Fruit fly (Drosophila melanogaster) whole organism, embryonic: ENCODE measurements around the gene CG14273.

Experiments
- Ada2b ChIP-seq: fragments of 200-800 bp; sonication (Bioruptor generic); IDR thresholded peaks from 2 replicates; pipeline ENCODE4 v1.3.6; 2022; ENCODE audit warnings: missing biosample characterization, missing genetic modification characterization
- Asciz ChIP-seq: fragments of 200-800 bp; sonication (Bioruptor generic); optimal IDR thresholded peaks from 2 replicates; lab custom pipeline; 2017; ENCODE audit warnings: missing biosample characterization, mild to moderate bottlenecking, missing genetic modification characterization, missing genetic modification reagents
- Atf3 ChIP-seq: fragments of 200-800 bp; sonication (Bioruptor generic); optimal IDR thresholded peaks from 3 replicates; lab custom pipeline; 2016; ENCODE audit warnings: missing biosample characterization, missing genetic modification characterization
- Bgb ChIP-seq: fragments of 200-800 bp; sonication (Bioruptor generic); IDR thresholded peaks from 2 replicates; pipeline ENCODE4 v1.3.6; 2022; ENCODE audit warnings: missing biosample characterization, missing genetic modification characterization; ENCODE audit not compliant: partially characterized antibody
- CG11085 ChIP-seq: fragments of 200-800 bp; sonication (Bioruptor generic); IDR thresholded peaks from 2 replicates; pipeline ENCODE4 v1.3.6; 2022; ENCODE audit warnings: missing biosample characterization, missing genetic modification characterization
- CG11504 ChIP-seq: fragments of 200-800 bp; sonication (Bioruptor generic); optimal IDR thresholded peaks from 3 replicates; lab custom pipeline; 2019; ENCODE audit warnings: missing biosample characterization, mild to moderate bottlenecking, missing genetic modification characterization, moderate library complexity
- CG11695 ChIP-seq: fragments of 200-800 bp; sonication (Bioruptor generic); IDR thresholded peaks from 3 replicates; pipeline ENCODE4 v1.3.6; 2022; ENCODE audit warnings: missing biosample characterization, missing genetic modification characterization
- CG12071 ChIP-seq: fragments of 200-800 bp; sonication (Bioruptor generic); optimal IDR thresholded peaks from 3 replicates; lab custom pipeline; 2018; ENCODE audit warnings: missing biosample characterization, mild to moderate bottlenecking, missing genetic modification characterization
- CG12219 ChIP-seq: fragments of 200-800 bp; sonication (Bioruptor generic); optimal IDR thresholded peaks from 3 replicates; lab custom pipeline; 2018; ENCODE audit warnings: missing biosample characterization, mild to moderate bottlenecking, missing genetic modification characterization
- CG13894 ChIP-seq: fragments of 200-800 bp; sonication (Bioruptor generic); optimal IDR thresholded peaks from 3 replicates; lab custom pipeline; 2018; ENCODE audit warnings: missing biosample characterization, mild to moderate bottlenecking, missing genetic modification characterization, moderate library complexity
- CG14441 ChIP-seq: fragments of 200-800 bp; sonication (Bioruptor generic); IDR thresholded peaks from 2 replicates; pipeline ENCODE4 v1.3.6; 2022; ENCODE audit warnings: missing biosample characterization, missing genetic modification characterization
- CG14965 ChIP-seq: fragments of 200-800 bp; sonication (Bioruptor generic); optimal IDR thresholded peaks from 2 replicates; lab custom pipeline; 2016; ENCODE audit warnings: missing biosample characterization, missing genetic modification characterization, borderline replicate concordance
- CG17568 ChIP-seq: fragments of 200-800 bp; sonication (Bioruptor generic); optimal IDR thresholded peaks from 2 replicates; lab custom pipeline; 2018; ENCODE audit warnings: missing biosample characterization, mild to moderate bottlenecking, missing genetic modification characterization, moderate library complexity
- CG1792 ChIP-seq: fragments of 200-800 bp; sonication (Bioruptor generic); optimal IDR thresholded peaks from 2 replicates; lab custom pipeline; 2016; ENCODE audit warnings: missing biosample characterization, missing genetic modification characterization
- CG1832 ChIP-seq: fragments of 200-800 bp; sonication (Bioruptor generic); optimal IDR thresholded peaks from 2 replicates; lab custom pipeline; 2017; ENCODE audit warnings: missing biosample characterization, mild to moderate bottlenecking, missing genetic modification characterization, inconsistent platforms
- CG2875 ChIP-seq: fragments of 200-800 bp; sonication (Bioruptor generic); optimal IDR thresholded peaks from 2 replicates; lab custom pipeline; 2017; ENCODE audit warnings: missing biosample characterization, mild to moderate bottlenecking, missing genetic modification characterization, missing genetic modification reagents
- CG31365 ChIP-seq: fragments of 200-800 bp; sonication (Bioruptor generic); optimal IDR thresholded peaks from 2 replicates; lab custom pipeline; 2018; ENCODE audit warnings: missing biosample characterization, mild to moderate bottlenecking, missing genetic modification characterization
- CG34376 ChIP-seq: fragments of 200-800 bp; sonication (Bioruptor generic); optimal IDR thresholded peaks from 2 replicates; lab custom pipeline; 2018; ENCODE audit warnings: missing biosample characterization, mild to moderate bottlenecking, missing genetic modification characterization
- CG34422 ChIP-seq: fragments of 200-800 bp; sonication (Bioruptor generic); IDR thresholded peaks from 3 replicates; pipeline ENCODE4 v1.3.6; 2022; ENCODE audit warnings: missing biosample characterization, missing genetic modification characterization
- CG3726 ChIP-seq: fragments of 200-800 bp; sonication (Bioruptor generic); IDR thresholded peaks from 3 replicates; pipeline ENCODE4, ENCODE4 v1.3.6; 2022; ENCODE audit warnings: missing biosample characterization, missing genetic modification characterization
- CG43689 ChIP-seq: fragments of 200-800 bp; sonication (Bioruptor generic); IDR thresholded peaks from 2 replicates; pipeline ENCODE4 v1.3.6; 2022; ENCODE audit warnings: missing biosample characterization, missing genetic modification characterization
- CG7372 ChIP-seq: fragments of 200-800 bp; sonication (Bioruptor generic); IDR thresholded peaks from 2 replicates; pipeline ENCODE4 v1.3.6; 2022; ENCODE audit warnings: missing biosample characterization, missing genetic modification characterization
- CG7963 ChIP-seq: fragments of 200-800 bp; sonication (Bioruptor generic); IDR thresholded peaks from 3 replicates; pipeline ENCODE4 v1.3.6; 2022; ENCODE audit warnings: missing biosample characterization, missing genetic modification characterization; ENCODE audit not compliant: partially characterized antibody
- CG8944 ChIP-seq: fragments of 200-800 bp; sonication (Bioruptor generic); optimal IDR thresholded peaks from 3 replicates; lab custom pipeline; 2016; ENCODE audit warnings: missing biosample characterization, missing genetic modification characterization
- GATAe ChIP-seq: fragments of 200-800 bp; sonication (Bioruptor generic); conservative IDR thresholded peaks from 2 replicates; pipeline ENCODE4 v1.3.6; 2022; ENCODE audit warnings: missing biosample characterization, missing genetic modification characterization
- Gsc ChIP-seq: fragments of 200-800 bp; sonication (Bioruptor generic); IDR thresholded peaks from 2 replicates; pipeline ENCODE4 v1.3.6; 2022; ENCODE audit warnings: missing biosample characterization, missing genetic modification characterization
- HHEX ChIP-seq: fragments of 200-800 bp; sonication (Bioruptor generic); optimal IDR thresholded peaks from 3 replicates; lab custom pipeline; 2017; ENCODE audit warnings: missing biosample characterization, mild to moderate bottlenecking, missing genetic modification characterization, missing genetic modification reagents
- HLHmδ ChIP-seq: fragments of 200-800 bp; sonication (Bioruptor generic); optimal IDR thresholded peaks from 2 replicates; lab custom pipeline; 2018; ENCODE audit warnings: missing biosample characterization, mild to moderate bottlenecking, missing genetic modification characterization, moderate library complexity
- Hsf ChIP-seq: fragments of 200-800 bp; sonication (Bioruptor generic); optimal IDR thresholded peaks from 3 replicates; lab custom pipeline; 2016; ENCODE audit warnings: missing biosample characterization, missing genetic modification characterization
- Jarid2 ChIP-seq: fragments of 200-800 bp; sonication (Bioruptor generic); optimal IDR thresholded peaks from 3 replicates; lab custom pipeline; 2017; ENCODE audit warnings: mild to moderate bottlenecking, missing biosample characterization, missing genetic modification reagents, missing genetic modification characterization
- Mad ChIP-seq: fragments of 200-800 bp; sonication (Bioruptor generic); optimal IDR thresholded peaks from 2 replicates; lab custom pipeline; 2016; ENCODE audit warnings: missing biosample characterization, missing genetic modification characterization
- Meics ChIP-seq: fragments of 200-800 bp; sonication (Bioruptor generic); optimal IDR thresholded peaks from 2 replicates; lab custom pipeline; 2017; ENCODE audit warnings: missing biosample characterization, mild to moderate bottlenecking, missing genetic modification characterization
- Myb ChIP-seq: fragments of 200-800 bp; sonication (Bioruptor generic); optimal IDR thresholded peaks from 2 replicates; lab custom pipeline; 2016; ENCODE audit warnings: missing biosample characterization, missing genetic modification characterization
- Nf-YB ChIP-seq: fragments of 200-800 bp; sonication (Bioruptor generic); optimal IDR thresholded peaks from 3 replicates; lab custom pipeline; 2019; ENCODE audit warnings: missing biosample characterization, mild to moderate bottlenecking, missing genetic modification characterization, moderate library complexity
- Nf-YC ChIP-seq: fragments of 200-800 bp; optimal IDR thresholded peaks from 3 replicates; lab custom pipeline; 2019; ENCODE audit warnings: missing biosample characterization, mild to moderate bottlenecking, missing genetic modification characterization, moderate library complexity
- Rx ChIP-seq: fragments of 200-800 bp; sonication (Bioruptor generic); IDR thresholded peaks from 2 replicates; pipeline ENCODE4 v1.3.6; 2022; ENCODE audit warnings: missing biosample characterization, missing genetic modification characterization
- br ChIP-seq: fragments of >200 bp; optimal IDR thresholded peaks from 2 replicates; lab custom pipeline; 2017
- cad ChIP-seq: fragments of >200 bp; optimal IDR thresholded peaks from 2 replicates; lab custom pipeline; 2017; ENCODE audit warnings: missing biosample characterization, missing genetic modification characterization
- dati ChIP-seq: fragments of 200-800 bp; sonication (Bioruptor generic); IDR thresholded peaks from 2 replicates; pipeline ENCODE4 v1.3.6; 2022; ENCODE audit warnings: missing biosample characterization, missing genetic modification characterization
- dimm ChIP-seq: fragments of 200-800 bp; sonication (Bioruptor generic); IDR thresholded peaks from 2 replicates; pipeline ENCODE4 v1.3.6; 2022; ENCODE audit warnings: missing biosample characterization, missing genetic modification characterization
- fd64A ChIP-seq: fragments of 200-800 bp; sonication (Bioruptor generic); optimal IDR thresholded peaks from 3 replicates; lab custom pipeline; 2018; ENCODE audit warnings: missing biosample characterization, mild to moderate bottlenecking, missing genetic modification characterization
- gcm ChIP-seq: fragments of 200-800 bp; sonication (Bioruptor generic); optimal IDR thresholded peaks from 2 replicates; lab custom pipeline; 2019; ENCODE audit warnings: missing biosample characterization, mild to moderate bottlenecking, missing genetic modification characterization, moderate library complexity
- hth ChIP-seq: fragments of >200 bp; optimal IDR thresholded peaks from 2 replicates; lab custom pipeline; 2017; ENCODE audit warnings: inconsistent platforms
- klu ChIP-seq: fragments of 200-800 bp; sonication (Bioruptor generic); IDR thresholded peaks from 2 replicates; pipeline ENCODE4 v1.3.6; 2022; ENCODE audit warnings: missing biosample characterization, missing genetic modification characterization
- lov ChIP-seq, 2 experiments: fragments of 200-800 bp in 1 of 2; fragments of >200 bp in 1 of 2; sonication (Bioruptor generic) in 1 of 2; IDR thresholded peaks in 1 of 2; optimal IDR thresholded peaks in 1 of 2; 2 replicates in 1 of 2; 3 replicates in 1 of 2; pipeline versions ENCODE4 v1.3.6 to Lab custom; 2017 to 2022; ENCODE audit warnings: missing biosample characterization in 1 of 2, missing genetic modification characterization in 1 of 2
- mirr ChIP-seq: fragments of 200-800 bp; sonication (Bioruptor generic); optimal IDR thresholded peaks from 3 replicates; lab custom pipeline; 2018; ENCODE audit warnings: missing biosample characterization, mild to moderate bottlenecking, missing genetic modification characterization
- sisA ChIP-seq: fragments of 200-800 bp; sonication (Bioruptor generic); IDR thresholded peaks from 2 replicates; pipeline ENCODE4 v1.3.6; 2022; ENCODE audit warnings: missing biosample characterization, missing genetic modification characterization
- slp2 ChIP-seq: fragments of 200-800 bp; sonication (Bioruptor generic); optimal IDR thresholded peaks from 2 replicates; lab custom pipeline; 2016; ENCODE audit warnings: missing biosample characterization, missing genetic modification characterization
- tgo ChIP-seq: fragments of 200-800 bp; sonication (Bioruptor generic); IDR thresholded peaks from 3 replicates; pipeline ENCODE4 v1.3.6; 2022; ENCODE audit warnings: missing biosample characterization, missing genetic modification characterization
- unc-4 ChIP-seq: fragments of 200-800 bp; sonication (Bioruptor generic); IDR thresholded peaks from 2 replicates; pipeline ENCODE4 v1.3.6; 2022; ENCODE audit warnings: missing biosample characterization, missing genetic modification characterization; ENCODE audit not compliant: partially characterized antibody

Gene CG14273

dm6 chr2L:8384108-8384601, 41.7 kb downstream of the CG14273 start, which contains the start of the genes Dad1 and CG13384 (continued):
- TF ChIP-seq Bgb (GFP tag; lab: Robert Waterston, UW): peak; percentile 47; the same call in 1 of the 2 replicates
- TF ChIP-seq Nf-YC: peak; percentile 91
- peak; percentile 66 for TF ChIP-seq CG2875 (GFP tag; lab: Kevin White, UChicago)
- peak; percentile 52 for TF ChIP-seq mirr
- peak; percentile 47 for TF ChIP-seq Gsc (GFP tag; lab: Robert Waterston, UW)
- TF ChIP-seq CG17568: peak; percentile 76
- TF ChIP-seq Atf3 (GFP tag; lab: Kevin White, UChicago): peak; percentile 16
- TF ChIP-seq Nf-YB (GFP tag; lab: Kevin White, UChicago): peak; percentile 81
- TF ChIP-seq Hsf (GFP tag; lab: Kevin White, UChicago): peak; percentile 90
- peak; percentile 96 for TF ChIP-seq CG13894 (tag; lab: Kevin White, UChicago)
- TF ChIP-seq dati (GFP tag; lab: Robert Waterston, UW): no peak
- no peak for TF ChIP-seq CG1792
- TF ChIP-seq Ada2b (GFP tag; lab: Robert Waterston, UW): peak; percentile 83
- TF ChIP-seq CG7963 (GFP tag; lab: Robert Waterston, UW): no peak
- no peak for TF ChIP-seq HLHmδ (GFP tag; lab: Kevin White, UChicago)
- TF ChIP-seq cad (GFP tag; lab: Kevin White, UChicago): no peak
- TF ChIP-seq Meics (GFP tag; lab: Kevin White, UChicago): peak; percentile 95
- no peak for TF ChIP-seq slp2 (GFP tag; lab: Kevin White, UChicago)
- peak; percentile 28 for TF ChIP-seq Myb
- TF ChIP-seq gcm (GFP tag; lab: Kevin White, UChicago): peak; percentile 93
- TF ChIP-seq CG1832 (GFP tag; lab: Kevin White, UChicago): no peak
- TF ChIP-seq br (lab: Kevin White, UChicago): no peak
- TF ChIP-seq CG12071: peak; percentile 10
- peak; percentile 88 for TF ChIP-seq sisA (GFP tag; lab: Robert Waterston, UW)
- TF ChIP-seq hth (lab: Kevin White, UChicago): no peak
- peak; percentile 74; the same call in 2 of the 3 replicates for TF ChIP-seq CG3726 (GFP tag; lab: Robert Waterston, UW)
- TF ChIP-seq CG7372 (GFP tag; lab: Robert Waterston, UW): peak; percentile 91
- TF ChIP-seq CG8944 (GFP tag; lab: Kevin White, UChicago): peak; percentile 39
- peak; percentile 58 for TF ChIP-seq dimm (GFP tag; lab: Robert Waterston, UW)
- peak; percentile 67 for TF ChIP-seq Mad
- TF ChIP-seq fd64A (GFP tag; lab: Kevin White, UChicago): no peak
- TF ChIP-seq CG11085: peak; percentile 91
- no peak for TF ChIP-seq CG14965
- peak; percentile 72 for TF ChIP-seq CG43689
- peak; percentile 58 for TF ChIP-seq Rx (GFP tag; lab: Robert Waterston, UW)
- TF ChIP-seq klu (GFP tag; lab: Robert Waterston, UW): peak; percentile 89
- peak; percentile 87 for TF ChIP-seq CG14441 (GFP tag; lab: Robert Waterston, UW)
- peak; percentile 86 for TF ChIP-seq GATAe (GFP tag; lab: Robert Waterston, UW)
- peak; percentile 80 for TF ChIP-seq Asciz
- peak; percentile 69 for TF ChIP-seq Jarid2 (GFP tag; lab: Kevin White, UChicago)
- peak; percentile 57 for TF ChIP-seq CG12219 (GFP tag; lab: Kevin White, UChicago)
- no peak for TF ChIP-seq lov (optimal IDR thresholded peaks at IDR 0.05; lab: Kevin White, UChicago)
- TF ChIP-seq lov (GFP tag; IDR thresholded peaks at IDR 0.05; lab: Robert Waterston, UW): no peak
- TF ChIP-seq HHEX (GFP tag; lab: Kevin White, UChicago): peak; percentile 79
- TF ChIP-seq unc-4: 0 out of 2 replicates have a peak, but pooled peaks have one; percentile 51
- peak; percentile 88 for TF ChIP-seq CG34422 (GFP tag; lab: Robert Waterston, UW)
- TF ChIP-seq CG34376: peak; percentile 93
- peak; percentile 89 for TF ChIP-seq CG11504 (tag; lab: Kevin White, UChicago)
- TF ChIP-seq tgo (GFP tag; lab: Robert Waterston, UW): peak; percentile 94
- TF ChIP-seq CG11695: peak; percentile 92
- TF ChIP-seq CG31365 (tag; lab: Kevin White, UChicago): no peak
